Fruit fly (Drosophila melanogaster) whole organism, embryonic: ENCODE measurements around the gene dpy.
A peak's percentile ranks its signal among the peaks of the same experiment; 100 is the strongest.

Experiments
- C15 ChIP-seq: fragments of 200-800 bp; sonication (Bioruptor generic); IDR thresholded peaks from 3 replicates; pipeline ENCODE4 v1.3.6; 2022; ENCODE audit warnings: missing biosample characterization, missing genetic modification characterization
- CG10565 ChIP-seq: fragments of 200-800 bp; sonication (Bioruptor generic); optimal IDR thresholded peaks from 3 replicates; lab custom pipeline; 2016; ENCODE audit warnings: missing biosample characterization, mild to moderate bottlenecking, missing genetic modification characterization
- CG11398 ChIP-seq: fragments of 200-800 bp; sonication (Bioruptor generic); optimal IDR thresholded peaks from 2 replicates; lab custom pipeline; 2016; ENCODE audit warnings: missing biosample characterization, missing genetic modification characterization
- CG1233 ChIP-seq: fragments of 200-800 bp; sonication (Bioruptor generic); optimal IDR thresholded peaks from 4 replicates; lab custom pipeline; 2018; ENCODE audit warnings: missing biosample characterization, mild to moderate bottlenecking, missing genetic modification characterization
- CG14014 ChIP-seq: fragments of 200-800 bp; sonication (Bioruptor generic); IDR thresholded peaks from 2 replicates; pipeline ENCODE4 v1.3.6; 2022; ENCODE audit warnings: missing biosample characterization, missing genetic modification characterization
- CG1602 ChIP-seq: fragments of 200-800 bp; sonication (Bioruptor generic); optimal IDR thresholded peaks from 3 replicates; lab custom pipeline; 2016; ENCODE audit warnings: missing biosample characterization, missing genetic modification characterization
- CG1603 ChIP-seq: fragments of 200-800 bp; sonication (Bioruptor generic); optimal IDR thresholded peaks from 2 replicates; lab custom pipeline; 2019; ENCODE audit warnings: missing biosample characterization, mild to moderate bottlenecking, missing genetic modification characterization, moderate library complexity
- CG16779 ChIP-seq: fragments of 200-800 bp; sonication (Bioruptor generic); IDR thresholded peaks from 2 replicates; pipeline ENCODE4 v1.3.6; 2022; ENCODE audit warnings: missing biosample characterization, missing genetic modification characterization
- CG17912 ChIP-seq: fragments of 200-800 bp; sonication (Bioruptor generic); optimal IDR thresholded peaks from 2 replicates; lab custom pipeline; 2018; ENCODE audit warnings: missing biosample characterization, mild to moderate bottlenecking, missing genetic modification characterization
- CG2712 ChIP-seq: fragments of 200-800 bp; optimal IDR thresholded peaks from 3 replicates; lab custom pipeline; 2019; ENCODE audit warnings: missing biosample characterization, mild to moderate bottlenecking, missing genetic modification characterization, moderate library complexity
- CG2875 ChIP-seq: fragments of 200-800 bp; sonication (Bioruptor generic); optimal IDR thresholded peaks from 2 replicates; lab custom pipeline; 2017; ENCODE audit warnings: missing biosample characterization, mild to moderate bottlenecking, missing genetic modification characterization, missing genetic modification reagents
- CG30403 ChIP-seq: fragments of 200-800 bp; sonication (Bioruptor generic); optimal IDR thresholded peaks from 3 replicates; lab custom pipeline; 2016; ENCODE audit warnings: missing biosample characterization, missing genetic modification characterization
- CG3726 ChIP-seq: fragments of 200-800 bp; sonication (Bioruptor generic); IDR thresholded peaks from 3 replicates; pipeline ENCODE4, ENCODE4 v1.3.6; 2022; ENCODE audit warnings: missing biosample characterization, missing genetic modification characterization
- CG42726 ChIP-seq: fragments of 200-800 bp; sonication (Bioruptor generic); IDR thresholded peaks from 2 replicates; pipeline ENCODE4 v1.3.6; 2022; ENCODE audit warnings: missing biosample characterization, missing genetic modification characterization; ENCODE audit not compliant: partially characterized antibody
- CG5245 ChIP-seq: fragments of 200-800 bp; sonication (Bioruptor generic); optimal IDR thresholded peaks from 3 replicates; lab custom pipeline; 2016; ENCODE audit warnings: missing biosample characterization, missing genetic modification characterization
- CG7357 ChIP-seq: fragments of 200-800 bp; sonication (Bioruptor generic); IDR thresholded peaks from 3 replicates; pipeline ENCODE4 v1.3.6; 2022; ENCODE audit warnings: missing biosample characterization, missing genetic modification characterization
- CG8089 ChIP-seq: fragments of 200-800 bp; sonication (Bioruptor generic); optimal IDR thresholded peaks from 3 replicates; lab custom pipeline; 2016; ENCODE audit warnings: missing biosample characterization, missing genetic modification characterization
- CG8290 ChIP-seq, 3 experiments: fragments of 200-800 bp; sonication (Bioruptor generic); optimal IDR thresholded peaks; 2 replicates each; lab custom pipeline; 2016 to 2019; ENCODE audit warnings: missing biosample characterization in 3 of 3, missing genetic modification characterization in 3 of 3, mild to moderate bottlenecking in 2 of 3, moderate library complexity in 1 of 3
- CG9817 ChIP-seq: fragments of 200-800 bp; sonication (Bioruptor generic); optimal IDR thresholded peaks from 2 replicates; lab custom pipeline; 2018; ENCODE audit warnings: missing biosample characterization, mild to moderate bottlenecking, missing genetic modification characterization, moderate library complexity
- CHES-1-like ChIP-seq: fragments of 200-800 bp; sonication (Bioruptor generic); optimal IDR thresholded peaks from 2 replicates; lab custom pipeline; 2016; ENCODE audit warnings: missing biosample characterization, missing genetic modification characterization
- CTCF ChIP-seq: fragments of 200-800 bp; sonication (Bioruptor generic); optimal IDR thresholded peaks from 2 replicates; lab custom pipeline; 2017; ENCODE audit warnings: missing biosample characterization, mild to moderate bottlenecking, missing genetic modification characterization, moderate library complexity
- D ChIP-seq, 2 experiments: fragments of 200-800 bp in 1 of 2; fragments of >200 bp in 1 of 2; sonication (Bioruptor generic) in 1 of 2; optimal IDR thresholded peaks; 2 replicates in 1 of 2; 3 replicates in 1 of 2; lab custom pipeline; 2017; ENCODE audit warnings: mild to moderate bottlenecking in 1 of 2, missing biosample characterization in 1 of 2, missing genetic modification characterization in 1 of 2, missing genetic modification reagents in 1 of 2
- Dll ChIP-seq: fragments of 200-800 bp; sonication (Bioruptor generic); IDR thresholded peaks from 4 replicates; pipeline ENCODE4 v1.3.6; 2022; ENCODE audit warnings: missing biosample characterization, missing genetic modification characterization; ENCODE audit not compliant: partially characterized antibody
- Ets97D ChIP-seq: fragments of 200-800 bp; sonication (Bioruptor generic); optimal IDR thresholded peaks from 3 replicates; lab custom pipeline; 2016; ENCODE audit warnings: missing biosample characterization, missing genetic modification characterization
- Hand ChIP-seq: fragments of 200-800 bp; sonication (Bioruptor generic); optimal IDR thresholded peaks from 2 replicates; lab custom pipeline; 2017; ENCODE audit warnings: mild to moderate bottlenecking, missing biosample characterization, missing genetic modification reagents, missing genetic modification characterization
- Kr ChIP-seq: fragments of 200-800 bp; sonication (Bioruptor generic); optimal IDR thresholded peaks from 2 replicates; lab custom pipeline; 2017; ENCODE audit warnings: missing biosample characterization, mild to moderate bottlenecking, missing genetic modification characterization
- Myb ChIP-seq: fragments of 200-800 bp; sonication (Bioruptor generic); optimal IDR thresholded peaks from 2 replicates; lab custom pipeline; 2016; ENCODE audit warnings: missing biosample characterization, missing genetic modification characterization
- Neu2 ChIP-seq: fragments of 200-800 bp; sonication (Bioruptor generic); optimal IDR thresholded peaks from 3 replicates; lab custom pipeline; 2016; ENCODE audit warnings: missing biosample characterization, missing genetic modification characterization, borderline replicate concordance
- Poxn ChIP-seq: fragments of 200-800 bp; sonication (Bioruptor generic); IDR thresholded peaks from 2 replicates; pipeline ENCODE4 v1.3.6; 2022; ENCODE audit warnings: missing biosample characterization, missing genetic modification characterization
- Sox102F ChIP-seq: fragments of 200-800 bp; sonication (Bioruptor generic); optimal IDR thresholded peaks from 2 replicates; lab custom pipeline; 2018; ENCODE audit warnings: missing biosample characterization, mild to moderate bottlenecking, missing genetic modification characterization, moderate library complexity
- Sry-δ ChIP-seq: fragments of 200-800 bp; sonication (Bioruptor generic); optimal IDR thresholded peaks from 2 replicates; lab custom pipeline; 2016; ENCODE audit warnings: missing biosample characterization, missing genetic modification characterization
- Stat92E ChIP-seq, 3 experiments: fragments of >200 bp in 2 of 3; fragments of 200-800 bp in 1 of 3; sonication (Bioruptor generic) in 1 of 3; optimal IDR thresholded peaks; 2 replicates each; lab custom pipeline; 2017 to 2019; ENCODE audit warnings: missing biosample characterization in 3 of 3, missing genetic modification characterization in 3 of 3, mild to moderate bottlenecking in 1 of 3, moderate library complexity in 1 of 3
- Xrp1 ChIP-seq: fragments of 200-800 bp; sonication (Bioruptor generic); IDR thresholded peaks from 2 replicates; pipeline ENCODE4 v1.3.6; 2022; ENCODE audit warnings: missing biosample characterization, missing genetic modification characterization
- abd-A ChIP-seq: fragments of 200-800 bp; sonication (Bioruptor generic); optimal IDR thresholded peaks from 3 replicates; lab custom pipeline; 2019; ENCODE audit warnings: missing biosample characterization, mild to moderate bottlenecking, missing genetic modification characterization, moderate library complexity
- aop ChIP-seq: fragments of 200-800 bp; sonication (Bioruptor generic); IDR thresholded peaks from 2 replicates; pipeline ENCODE4 v1.3.6; 2022; ENCODE audit warnings: missing biosample characterization, missing genetic modification characterization
- bab2 ChIP-seq: fragments of 200-800 bp; sonication (Bioruptor generic); optimal IDR thresholded peaks from 2 replicates; lab custom pipeline; 2016; ENCODE audit warnings: missing biosample characterization, missing genetic modification characterization
- crp ChIP-seq, 2 experiments: fragments of 200-800 bp; sonication (Bioruptor generic); optimal IDR thresholded peaks; 2 replicates in 1 of 2; 3 replicates in 1 of 2; lab custom pipeline; 2017; ENCODE audit warnings: missing biosample characterization in 2 of 2, missing genetic modification characterization in 2 of 2, mild to moderate bottlenecking in 1 of 2, moderate library complexity in 1 of 2
- exex ChIP-seq: fragments of 200-800 bp; sonication (Bioruptor generic); optimal IDR thresholded peaks from 4 replicates; lab custom pipeline; 2018; ENCODE audit warnings: missing biosample characterization, mild to moderate bottlenecking, missing genetic modification characterization, moderate library complexity
- fd3F ChIP-seq: fragments of 200-800 bp; sonication (Bioruptor generic); optimal IDR thresholded peaks from 2 replicates; lab custom pipeline; 2018; ENCODE audit warnings: missing biosample characterization, mild to moderate bottlenecking, missing genetic modification characterization, moderate library complexity
- ftz-f1 ChIP-seq: fragments of 200-800 bp; sonication (Bioruptor generic); optimal IDR thresholded peaks from 2 replicates; lab custom pipeline; 2016; ENCODE audit warnings: missing biosample characterization, missing genetic modification characterization
- grn ChIP-seq: fragments of 200-800 bp; sonication (Bioruptor generic); optimal IDR thresholded peaks from 3 replicates; lab custom pipeline; 2017; ENCODE audit warnings: missing biosample characterization, missing genetic modification characterization
- her ChIP-seq: fragments of 200-800 bp; sonication (Bioruptor generic); optimal IDR thresholded peaks from 2 replicates; lab custom pipeline; 2016; ENCODE audit warnings: missing biosample characterization, missing genetic modification characterization
- kni ChIP-seq: fragments of 200-800 bp; sonication (Bioruptor generic); optimal IDR thresholded peaks from 3 replicates; lab custom pipeline; 2017; ENCODE audit warnings: mild to moderate bottlenecking, missing biosample characterization, missing genetic modification reagents, missing genetic modification characterization
- knrl ChIP-seq: fragments of 200-800 bp; sonication (Bioruptor generic); IDR thresholded peaks from 3 replicates; pipeline ENCODE4 v1.3.6; 2022; ENCODE audit warnings: missing biosample characterization, missing genetic modification characterization; ENCODE audit not compliant: partially characterized antibody
- oc ChIP-seq: fragments of 200-800 bp; sonication (Bioruptor generic); optimal IDR thresholded peaks from 2 replicates; lab custom pipeline; 2018; ENCODE audit warnings: missing biosample characterization, mild to moderate bottlenecking, missing genetic modification characterization, moderate library complexity
- pzg ChIP-seq: fragments of 200-800 bp; sonication (Bioruptor generic); optimal IDR thresholded peaks from 3 replicates; lab custom pipeline; 2018; ENCODE audit warnings: missing biosample characterization, mild to moderate bottlenecking, missing genetic modification characterization, moderate library complexity
- sqz ChIP-seq: fragments of 200-800 bp; sonication (Bioruptor generic); optimal IDR thresholded peaks from 3 replicates; lab custom pipeline; 2018; ENCODE audit warnings: missing biosample characterization, mild to moderate bottlenecking, missing genetic modification characterization
- sr ChIP-seq: fragments of 200-800 bp; sonication (Bioruptor generic); IDR thresholded peaks from 3 replicates; pipeline ENCODE4 v1.3.6; 2022; ENCODE audit warnings: missing biosample characterization, missing genetic modification characterization
- tx ChIP-seq: fragments of 200-800 bp; sonication (Bioruptor generic); optimal IDR thresholded peaks from 2 replicates; lab custom pipeline; 2016; ENCODE audit warnings: missing biosample characterization, missing genetic modification characterization
- z ChIP-seq: fragments of 200-800 bp; sonication (Bioruptor generic); IDR thresholded peaks from 3 replicates; pipeline ENCODE4 v1.3.6; 2022; ENCODE audit warnings: missing biosample characterization, missing genetic modification characterization

dpy gene

dm6 chr2L:4456539-4456994 lies 157.5 kb downstream of the dpy start, which contains the start of gene Gs1l (continued):
- no peak for TF ChIP-seq Hand (GFP tag; lab: Kevin White, UChicago)
- TF ChIP-seq CG11398, result no peak
- TF ChIP-seq CG5245 (GFP tag; lab: Kevin White, UChicago), result no peak
- TF ChIP-seq CG9817 (tag; lab: Kevin White, UChicago), result no peak
- TF ChIP-seq CG2712 (tag; lab: Kevin White, UChicago), result peak; percentile 34
- peak; percentile 35; the same call in 1 of the 2 replicates for TF ChIP-seq CG14014 (GFP tag; lab: Robert Waterston, UW)
- TF ChIP-seq sqz (GFP tag; lab: Kevin White, UChicago), result no peak
- TF ChIP-seq CHES-1-like (GFP tag; lab: Kevin White, UChicago), result no peak
- TF ChIP-seq Kr (GFP tag; lab: Kevin White, UChicago), result no peak
- no peak for TF ChIP-seq CG1603
- peak; percentile 33; the same call in 1 of the 2 replicates for TF ChIP-seq Xrp1
- TF ChIP-seq CG8290 (GFP tag; optimal IDR thresholded peaks at IDR 0.05; lab: Kevin White, UChicago), result no peak
- TF ChIP-seq CG8290 (tag; optimal IDR thresholded peaks at IDR 0.05; lab: Kevin White, UChicago), result peak in 1 of 2 experiments; percentile 49
- TF ChIP-seq grn (GFP tag; lab: Kevin White, UChicago), result no peak
- no peak for TF ChIP-seq C15 (GFP tag; lab: Robert Waterston, UW)
- peak; percentile 5 for TF ChIP-seq Ets97D (GFP tag; lab: Kevin White, UChicago)
- TF ChIP-seq aop, result no peak
- TF ChIP-seq Poxn, result no peak
- TF ChIP-seq exex (tag; lab: Kevin White, UChicago), result no peak
- no peak for TF ChIP-seq abd-A (tag; lab: Kevin White, UChicago)
- no peak for TF ChIP-seq CTCF (GFP tag; lab: Kevin White, UChicago)
- no peak for TF ChIP-seq bab2
- no peak for TF ChIP-seq CG1233 (GFP tag; lab: Kevin White, UChicago)
- TF ChIP-seq CG2875 (GFP tag; lab: Kevin White, UChicago), result no peak
- no peak for TF ChIP-seq Dll
- no peak for TF ChIP-seq CG10565 (GFP tag; lab: Kevin White, UChicago)
- no peak for TF ChIP-seq her (GFP tag; lab: Kevin White, UChicago)
- TF ChIP-seq crp (GFP tag; optimal IDR thresholded peaks at IDR 0.05; lab: Kevin White, UChicago), result no peak
- TF ChIP-seq D (optimal IDR thresholded peaks at IDR 0.05; lab: Kevin White, UChicago), result no peak
- TF ChIP-seq D (GFP tag; optimal IDR thresholded peaks at IDR 0.05; lab: Kevin White, UChicago), result no peak
- peak; percentile 88 for TF ChIP-seq ftz-f1 (GFP tag; lab: Kevin White, UChicago)
- no peak for TF ChIP-seq CG7357
- no peak for TF ChIP-seq z (GFP tag; lab: Robert Waterston, UW)
- TF ChIP-seq Stat92E (GFP tag; optimal IDR thresholded peaks at IDR 0.05; lab: Kevin White, UChicago), result no peak
- no peak for TF ChIP-seq sr (GFP tag; lab: Robert Waterston, UW)
- no peak for TF ChIP-seq Sry-δ (GFP tag; lab: Kevin White, UChicago)
- TF ChIP-seq CG16779 (GFP tag; lab: Robert Waterston, UW), result no peak
- no peak for TF ChIP-seq knrl (GFP tag; lab: Robert Waterston, UW)
- no peak for TF ChIP-seq CG1602 (GFP tag; lab: Kevin White, UChicago)
- TF ChIP-seq CG42726, result no peak
- TF ChIP-seq Myb (GFP tag; lab: Kevin White, UChicago), result no peak
- no peak for TF ChIP-seq CG3726 (GFP tag; lab: Robert Waterston, UW)
- TF ChIP-seq CG30403 (GFP tag; lab: Kevin White, UChicago), result no peak
- TF ChIP-seq pzg (GFP tag; lab: Kevin White, UChicago), result peak; percentile 55
- no peak for TF ChIP-seq Sox102F (GFP tag; lab: Kevin White, UChicago)
- no peak for TF ChIP-seq fd3F (GFP tag; lab: Kevin White, UChicago)
- no peak for TF ChIP-seq CG8089 (GFP tag; lab: Kevin White, UChicago)
- TF ChIP-seq Neu2 (GFP tag; lab: Kevin White, UChicago), result no peak
- no peak for TF ChIP-seq oc (tag; lab: Kevin White, UChicago)
- TF ChIP-seq tx (GFP tag; lab: Kevin White, UChicago), result no peak
- no peak for TF ChIP-seq kni (GFP tag; lab: Kevin White, UChicago)
- TF ChIP-seq CG17912 (GFP tag; lab: Kevin White, UChicago), result no peak
